Worm (Caenorhabditis elegans): ENCODE results near the gene F57B9.1.

DNA sequence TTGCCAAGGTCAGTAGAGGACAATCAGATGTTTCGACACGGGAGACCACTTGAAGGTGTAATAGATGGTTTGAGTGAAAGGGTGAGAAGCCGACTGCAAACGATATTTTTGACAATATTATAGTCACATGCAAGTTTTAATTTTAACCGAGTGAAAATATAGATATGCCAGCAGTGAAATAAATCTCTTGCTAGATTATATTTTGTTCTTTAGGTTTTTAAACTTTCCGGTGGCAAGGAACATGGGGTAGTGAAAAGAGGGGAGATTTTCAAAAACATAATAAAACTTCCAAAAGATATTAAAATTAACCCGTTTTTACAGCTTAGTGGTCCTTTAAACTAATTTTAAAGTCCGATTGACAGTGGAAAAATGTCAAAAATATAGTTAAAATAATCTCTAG, 43.5 kb downstream of the F57B9.1 start, which contains the start of gene C06E8.5:
- TF ChIP-seq F13H6.1 (tag; optimal IDR thresholded peaks at IDR 0.05) (no peak), aly-2 (tag; optimal IDR thresholded peaks at IDR 0.05) (no peak), ztf-4 (tag; optimal IDR thresholded peaks at IDR 0.05) (no peak), lsy-2 (tag; optimal IDR thresholded peaks at IDR 0.05) (no peak), lin-11 (tag; optimal IDR thresholded peaks at IDR 0.05) (no peak), dmd-4 (tag; optimal IDR thresholded peaks at IDR 0.05) (no peak), nhr-237 (tag; optimal IDR thresholded peaks at IDR 0.05) (no peak), alr-1 (tag; optimal IDR thresholded peaks at IDR 0.05) (no peak), sem-4 (tag; optimal IDR thresholded peaks at IDR 0.05) (no peak)
